Worm (Caenorhabditis elegans) whole organism, L4/young adult: ENCODE data around the gene dpy-19.

Experiments used
- dao-5 ChIP-seq: sonication (generic microtip); optimal IDR thresholded peaks from 2 replicates; lab custom pipeline; 2016; ENCODE audit warnings: missing genotype, missing genetic modification characterization, moderate library complexity, missing compliant biosample characterization
- him-1 ChIP-seq: sonication (generic microtip); optimal IDR thresholded peaks from 2 replicates; lab custom pipeline; 2016; ENCODE audit warnings: missing genotype, missing genetic modification reagents, missing genetic modification characterization, missing compliant biosample characterization

DNA sequence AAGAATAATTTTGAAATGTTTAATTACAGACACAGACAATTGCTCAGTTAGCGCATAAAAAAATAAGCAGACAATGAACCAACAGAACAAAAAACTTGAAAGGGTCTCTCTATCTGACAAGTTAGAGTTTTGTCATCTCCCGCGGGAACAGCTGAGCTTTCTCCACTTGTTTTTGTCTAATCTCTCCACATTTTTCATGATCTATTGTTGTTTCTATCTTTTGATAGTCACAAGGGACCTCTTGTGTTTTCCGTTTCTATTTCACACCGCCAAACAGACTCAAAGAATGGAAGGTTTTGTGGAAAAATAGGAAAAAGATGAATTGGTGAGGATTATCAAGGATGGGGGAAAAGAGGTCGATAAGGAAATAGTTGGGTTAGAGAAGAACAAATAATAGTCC lies 30.5 kb downstream of the dpy-19 start:
- TF ChIP-seq him-1 (tag; lab: Kevin White, UChicago) (no peak), dao-5 (no peak)
